Fruit fly (Drosophila melanogaster) whole organism, pupa: ENCODE measurements around the gene Ten-a.
"Not testable (repeated sequence)": the region's sequence is repeated elsewhere in the genome, so short reads cannot be mapped to it uniquely, and the experiment has no call there.

Source experiments
- CG10348 ChIP-seq: fragments of 200-800 bp; sonication (Bioruptor generic); IDR thresholded peaks from 2 replicates; pipeline ENCODE4 v1.3.6; 2022; ENCODE audit warnings: missing biosample characterization, missing genetic modification characterization
- CG12605 ChIP-seq: fragments of 200-800 bp; sonication (Bioruptor generic); IDR thresholded peaks from 2 replicates; pipeline ENCODE4 v1.3.6; 2022; ENCODE audit warnings: missing biosample characterization, missing genetic modification characterization
- CG13204 ChIP-seq: fragments of 200-800 bp; sonication (Bioruptor generic); optimal IDR thresholded peaks from 2 replicates; lab custom pipeline; 2018; ENCODE audit warnings: missing biosample characterization, mild to moderate bottlenecking, missing genetic modification characterization, moderate library complexity
- CG14655 ChIP-seq: fragments of 200-800 bp; sonication (Bioruptor generic); optimal IDR thresholded peaks from 3 replicates; lab custom pipeline; 2017; ENCODE audit warnings: mild to moderate bottlenecking, missing biosample characterization, missing genetic modification reagents, missing genetic modification characterization
- CG15710 ChIP-seq: fragments of 200-800 bp; sonication (Bioruptor generic); optimal IDR thresholded peaks from 2 replicates; lab custom pipeline; 2018; ENCODE audit warnings: missing biosample characterization, mild to moderate bottlenecking, missing genetic modification characterization, moderate library complexity
- CG17806 ChIP-seq: fragments of 200-800 bp; sonication (Bioruptor generic); optimal IDR thresholded peaks from 2 replicates; lab custom pipeline; 2018; ENCODE audit warnings: missing biosample characterization, mild to moderate bottlenecking, missing genetic modification characterization, moderate library complexity
- CG32121 ChIP-seq: fragments of 200-800 bp; sonication (Bioruptor generic); IDR thresholded peaks from 2 replicates; pipeline ENCODE4 v1.3.6; 2022; ENCODE audit warnings: missing biosample characterization, missing genetic modification characterization
- CG34367 ChIP-seq: fragments of 200-800 bp; sonication (Bioruptor generic); optimal IDR thresholded peaks from 2 replicates; lab custom pipeline; 2018; ENCODE audit warnings: missing biosample characterization, mild to moderate bottlenecking, missing genetic modification characterization
- CG4496 ChIP-seq: fragments of 200-800 bp; sonication (Bioruptor generic); IDR thresholded peaks from 3 replicates; pipeline ENCODE4 v1.3.6; 2022; ENCODE audit warnings: missing biosample characterization, missing genetic modification characterization
- CG8159 ChIP-seq: fragments of 200-800 bp; sonication (Bioruptor generic); optimal IDR thresholded peaks from 3 replicates; lab custom pipeline; 2018; ENCODE audit warnings: missing biosample characterization, mild to moderate bottlenecking, missing genetic modification characterization, moderate library complexity
- CG8301 ChIP-seq: fragments of 200-800 bp; sonication (Bioruptor generic); optimal IDR thresholded peaks from 2 replicates; lab custom pipeline; 2018; ENCODE audit warnings: missing biosample characterization, mild to moderate bottlenecking, missing genetic modification characterization
- CG9948 ChIP-seq: fragments of 200-800 bp; sonication (Bioruptor generic); optimal IDR thresholded peaks from 2 replicates; lab custom pipeline; 2018; ENCODE audit warnings: missing biosample characterization, mild to moderate bottlenecking, missing genetic modification characterization, moderate library complexity
- D1 ChIP-seq: fragments of 200-800 bp; sonication (Bioruptor generic); optimal IDR thresholded peaks from 2 replicates; lab custom pipeline; 2018; ENCODE audit warnings: missing biosample characterization, mild to moderate bottlenecking, missing genetic modification characterization, moderate library complexity
- EcR ChIP-seq: fragments of 200-800 bp; sonication (Bioruptor generic); optimal IDR thresholded peaks from 3 replicates; lab custom pipeline; 2019; ENCODE audit warnings: missing biosample characterization, missing genetic modification characterization, mild to moderate bottlenecking, moderate library complexity, missing genetic modification reagents
- Ets98B ChIP-seq: fragments of 200-800 bp; sonication (Bioruptor generic); IDR thresholded peaks from 2 replicates; pipeline ENCODE4 v1.3.6; 2022; ENCODE audit warnings: missing biosample characterization, missing genetic modification characterization
- Pif1A ChIP-seq: fragments of 200-800 bp; sonication (Bioruptor generic); optimal IDR thresholded peaks from 3 replicates; lab custom pipeline; 2016; ENCODE audit warnings: missing biosample characterization, missing genetic modification characterization
- Pif1B ChIP-seq: fragments of 200-800 bp; sonication (Bioruptor generic); optimal IDR thresholded peaks from 3 replicates; lab custom pipeline; 2016; ENCODE audit warnings: missing biosample characterization, missing genetic modification characterization
- Snoo ChIP-seq: fragments of 200-800 bp; sonication (Bioruptor generic); optimal IDR thresholded peaks from 3 replicates; lab custom pipeline; 2017; ENCODE audit warnings: missing biosample characterization, mild to moderate bottlenecking, missing genetic modification characterization, inconsistent platforms
- fd96Ca ChIP-seq: fragments of 200-800 bp; sonication (Bioruptor generic); IDR thresholded peaks from 3 replicates; pipeline ENCODE4 v1.3.6; 2022; ENCODE audit warnings: missing biosample characterization, missing genetic modification characterization
- gl ChIP-seq: fragments of 200-800 bp; sonication (Bioruptor generic); optimal IDR thresholded peaks from 2 replicates; lab custom pipeline; 2018; ENCODE audit warnings: missing biosample characterization, mild to moderate bottlenecking, missing genetic modification characterization
- rn ChIP-seq: fragments of 200-800 bp; sonication (Bioruptor generic); IDR thresholded peaks from 2 replicates; pipeline ENCODE4 v1.3.6; 2022; ENCODE audit warnings: missing biosample characterization, missing genetic modification characterization

Gene Ten-a

dm6 chrX:12082244-12082643 is 38.7 kb downstream of the Ten-a start:
- peak; percentile 20 for TF ChIP-seq CG8159 (tag; lab: Kevin White, UChicago)
- no peak for TF ChIP-seq CG14655 (GFP tag; lab: Kevin White, UChicago)

- TF ChIP-seq CG8159 (tag; lab: Kevin White, UChicago): peak; percentile 12
- TF ChIP-seq CG8301 (tag; lab: Kevin White, UChicago): no peak
- peak; percentile 7 for TF ChIP-seq CG17806 (tag; lab: Kevin White, UChicago)
- TF ChIP-seq CG10348 (GFP tag; lab: Robert Waterston, UW): no peak
Measured at dm6 chrX:12084406-12084805, 40.9 kb downstream of the Ten-a start.

DNA sequence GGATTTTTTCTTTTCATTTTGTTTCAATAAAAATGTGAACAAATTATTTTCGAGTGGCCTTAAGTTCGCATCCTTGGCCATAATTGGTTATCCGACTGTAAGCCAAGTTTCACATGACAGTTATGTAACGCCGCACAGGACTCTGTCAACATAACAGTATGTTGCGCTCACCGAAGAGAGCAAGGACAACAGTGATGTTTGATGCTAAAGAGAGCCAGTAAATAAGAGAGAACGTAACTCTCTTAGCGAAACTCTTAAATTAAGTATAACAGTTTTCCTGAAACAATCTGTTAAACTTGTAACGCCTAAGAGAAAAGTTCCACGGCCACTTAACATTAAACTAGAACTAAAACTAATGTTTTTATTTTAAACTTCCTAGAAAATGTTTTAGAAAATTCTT is 42.2 kb downstream of the Ten-a start:
- TF ChIP-seq gl (tag; lab: Kevin White, UChicago) (no peak), CG4496 (GFP tag; lab: Robert Waterston, UW) (no peak), CG14655 (GFP tag; lab: Kevin White, UChicago) (no peak), CG17806 (tag; lab: Kevin White, UChicago) (no peak), CG8159 (tag; lab: Kevin White, UChicago) (no peak)

DNA sequence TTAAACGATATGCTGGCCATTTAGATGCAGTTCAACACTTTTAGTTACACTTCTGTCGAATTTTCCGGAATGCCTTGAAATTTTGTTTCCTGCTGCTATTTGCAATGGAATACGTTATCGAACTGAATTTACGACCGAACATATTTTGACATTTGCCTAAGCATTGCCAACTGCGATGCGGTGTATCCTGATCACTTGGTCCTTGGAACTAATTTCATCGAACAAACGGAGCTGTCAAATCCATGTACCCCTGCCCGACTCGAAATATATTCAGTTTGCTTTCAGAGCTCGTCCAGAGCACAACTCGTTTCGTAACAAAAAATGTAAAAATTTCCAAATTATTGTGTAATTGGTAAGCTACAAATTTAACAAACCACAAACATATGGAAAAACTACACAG is 43.4 kb downstream of the Ten-a start, which contains the start of gene CG15734:
Gene CG15734 (minus strand): TSS at position 101 of the 400 bp plus-strand sequence.
- TF ChIP-seq Pif1A (GFP tag; lab: Kevin White, UChicago); CG14655 (GFP tag; lab: Kevin White, UChicago); Snoo (tag; lab: Kevin White, UChicago): not testable (repeated sequence)

DNA sequence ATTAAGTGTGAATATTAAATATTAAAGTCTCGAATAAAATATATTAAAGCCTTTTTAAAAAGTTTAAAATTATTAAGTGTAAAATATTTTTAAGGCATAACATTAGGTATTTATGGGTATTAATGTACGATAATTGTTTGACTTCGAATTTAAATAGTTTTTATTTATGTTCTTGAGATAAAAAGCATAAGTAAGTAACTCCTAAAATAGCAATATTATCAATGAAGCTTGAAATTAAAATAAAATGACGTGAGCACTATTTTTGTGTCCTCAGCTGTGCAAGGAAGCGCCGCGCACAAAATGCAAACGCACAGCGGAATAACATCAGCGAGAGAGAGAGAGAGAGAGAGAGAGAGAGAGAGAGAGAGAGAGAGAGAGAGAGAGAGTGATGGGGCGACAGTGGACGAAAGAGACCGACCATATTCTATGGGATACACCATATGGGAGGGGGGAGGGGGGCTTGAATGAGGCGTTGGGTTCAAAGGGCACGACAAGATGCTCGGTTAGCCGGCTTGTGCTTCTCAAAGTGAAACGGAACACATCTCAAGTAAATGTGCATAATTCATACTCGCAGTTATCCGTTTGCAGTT is 46.8 kb downstream of the Ten-a start:
- peak; percentile 10 for TF ChIP-seq CG9948 (tag; lab: Kevin White, UChicago)
- TF ChIP-seq CG13204 (GFP tag; lab: Kevin White, UChicago): no peak
- TF ChIP-seq CG8159 (tag; lab: Kevin White, UChicago): peak; percentile 29

- TF ChIP-seq rn (GFP tag; lab: Robert Waterston, UW): no peak
- TF ChIP-seq Ets98B (GFP tag; lab: Robert Waterston, UW): no peak
- no peak for TF ChIP-seq CG32121 (GFP tag; lab: Robert Waterston, UW)
- TF ChIP-seq CG8159 (tag; lab: Kevin White, UChicago): no peak
- no peak for TF ChIP-seq CG15710 (tag; lab: Kevin White, UChicago)
- TF ChIP-seq Snoo (tag; lab: Kevin White, UChicago): no peak
- TF ChIP-seq D1 (tag; lab: Kevin White, UChicago): no peak
- no peak for TF ChIP-seq Pif1A (GFP tag; lab: Kevin White, UChicago)
- TF ChIP-seq CG14655 (GFP tag; lab: Kevin White, UChicago): no peak
- no peak for TF ChIP-seq gl (tag; lab: Kevin White, UChicago)
- no peak for TF ChIP-seq CG13204 (GFP tag; lab: Kevin White, UChicago)
- no peak for TF ChIP-seq EcR (GFP tag; lab: Kevin White, UChicago)
- no peak for TF ChIP-seq CG34367 (tag; lab: Kevin White, UChicago)
- TF ChIP-seq CG9948 (tag; lab: Kevin White, UChicago): no peak
- TF ChIP-seq CG10348 (GFP tag; lab: Robert Waterston, UW): no peak
- TF ChIP-seq CG17806 (tag; lab: Kevin White, UChicago): no peak
- TF ChIP-seq CG8301 (tag; lab: Kevin White, UChicago): no peak
- TF ChIP-seq CG12605 (GFP tag; lab: Robert Waterston, UW): no peak
- TF ChIP-seq Pif1B (GFP tag; lab: Kevin White, UChicago): no peak
Measured at dm6 chrX:12103740-12104139, 60.2 kb downstream of the Ten-a start, which contains the start of gene CG11356. CG11356 (minus strand) TSS chrX:12103840.

DNA sequence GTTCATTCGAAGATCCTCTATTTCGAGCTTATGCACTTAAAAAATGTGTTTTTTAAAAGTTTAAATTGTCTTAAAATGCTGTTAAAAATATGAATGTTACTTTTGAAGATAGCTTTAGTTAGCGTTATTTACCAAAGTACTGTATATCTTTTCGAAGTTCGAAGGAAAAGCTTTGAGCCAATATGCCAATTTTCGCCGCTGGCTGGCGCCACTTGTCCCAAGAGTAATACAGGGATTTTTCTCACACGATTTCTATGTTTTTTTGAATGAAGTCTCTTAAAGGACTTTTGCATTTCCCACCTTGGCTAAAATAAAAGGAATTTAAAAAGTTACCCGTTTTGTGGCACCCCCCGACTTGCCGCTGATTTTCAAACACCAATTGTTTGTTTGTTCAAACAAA is 60.7 kb downstream of the Ten-a start:
- TF ChIP-seq fd96Ca (GFP tag; lab: Robert Waterston, UW): no peak
- no peak for TF ChIP-seq CG32121 (GFP tag; lab: Robert Waterston, UW)
- TF ChIP-seq Pif1A (GFP tag; lab: Kevin White, UChicago): no peak
- TF ChIP-seq CG15710 (tag; lab: Kevin White, UChicago): no peak
- TF ChIP-seq gl (tag; lab: Kevin White, UChicago): no peak
- TF ChIP-seq rn (GFP tag; lab: Robert Waterston, UW): no peak
- TF ChIP-seq CG9948 (tag; lab: Kevin White, UChicago): no peak
- no peak for TF ChIP-seq CG12605 (GFP tag; lab: Robert Waterston, UW)
- TF ChIP-seq CG13204 (GFP tag; lab: Kevin White, UChicago): no peak
- TF ChIP-seq CG8301 (tag; lab: Kevin White, UChicago): no peak
